Worm (Caenorhabditis elegans) whole organism, L3 larva: ENCODE data around the gene F35F10.1.

Experiments
- ama-1 ChIP-seq: fragments of 150-350 bp; optimal IDR thresholded peaks from 2 replicates; lab custom pipeline; 2018
- ceh-16 ChIP-seq: sonication (generic microtip); optimal IDR thresholded peaks from 2 replicates; lab custom pipeline; 2017; ENCODE audit warnings: missing biosample characterization, missing genetic modification characterization
- ceh-28 ChIP-seq: fragments of 150-350 bp; optimal IDR thresholded peaks from 2 replicates; lab custom pipeline; 2014; ENCODE audit warnings: missing biosample characterization, missing genetic modification reagents, missing genetic modification characterization
- ceh-82 ChIP-seq: fragments of 150-350 bp; optimal IDR thresholded peaks from 2 replicates; lab custom pipeline; 2014; ENCODE audit warnings: missing biosample characterization, missing genetic modification characterization
- ceh-9 ChIP-seq: sonication (generic microtip); optimal IDR thresholded peaks from 2 replicates; lab custom pipeline; 2018; ENCODE audit warnings: missing biosample characterization, missing genetic modification characterization
- egl-27 ChIP-seq: sonication (generic microtip); optimal IDR thresholded peaks from 4 replicates; lab custom pipeline; 2017; ENCODE audit warnings: missing biosample characterization, missing genetic modification reagents, missing genetic modification characterization
- egl-5 ChIP-seq: fragments of 150-350 bp; optimal IDR thresholded peaks from 2 replicates; lab custom pipeline; 2017; ENCODE audit warnings: missing biosample characterization, missing genetic modification reagents, missing genetic modification characterization, inconsistent platforms
- elt-1 ChIP-seq: fragments of 150-350 bp; optimal IDR thresholded peaks from 2 replicates; lab custom pipeline; 2014; ENCODE audit warnings: missing biosample characterization, missing genetic modification characterization
- elt-3 ChIP-seq, 3 experiments: fragments of 150-350 bp in 1 of 3; sonication (generic microtip) in 2 of 3; optimal IDR thresholded peaks; 2 replicates in 2 of 3; 4 replicates in 1 of 3; lab custom pipeline; 2014 to 2017; ENCODE audit warnings: missing biosample characterization in 3 of 3, missing genetic modification characterization in 3 of 3
- eor-1 ChIP-seq, 2 experiments: fragments of 150-350 bp; optimal IDR thresholded peaks; 2 replicates each; lab custom pipeline; 2014 to 2018; ENCODE audit warnings: missing biosample characterization in 2 of 2, missing genetic modification characterization in 2 of 2
- fkh-10 ChIP-seq: sonication (generic microtip); optimal IDR thresholded peaks from 2 replicates; lab custom pipeline; 2017; ENCODE audit warnings: missing biosample characterization, missing genetic modification reagents, missing genetic modification characterization
- fos-1 ChIP-seq: fragments of 150-350 bp; optimal IDR thresholded peaks from 2 replicates; lab custom pipeline; 2014; ENCODE audit warnings: missing biosample characterization, missing genetic modification characterization
- hmg-11 ChIP-seq: sonication (generic microtip); optimal IDR thresholded peaks from 2 replicates; lab custom pipeline; 2016; ENCODE audit warnings: missing genetic modification characterization, missing compliant biosample characterization
- jun-1 ChIP-seq: fragments of 150-350 bp; optimal IDR thresholded peaks from 2 replicates; lab custom pipeline; 2014; ENCODE audit warnings: missing biosample characterization, missing genetic modification reagents, missing genetic modification characterization
- lin-39 ChIP-seq: fragments of 150-350 bp; optimal IDR thresholded peaks from 2 replicates; lab custom pipeline; 2018; ENCODE audit warnings: missing biosample characterization, missing genetic modification reagents, missing genetic modification characterization
- lsy-12 ChIP-seq: sonication (generic microtip); optimal IDR thresholded peaks from 2 replicates; lab custom pipeline; 2016; ENCODE audit warnings: mild to moderate bottlenecking, missing genetic modification characterization, missing compliant biosample characterization
- nfya-1 ChIP-seq: sonication (generic microtip); optimal IDR thresholded peaks from 2 replicates; lab custom pipeline; 2017; ENCODE audit warnings: missing genetic modification characterization, mild to moderate bottlenecking, missing compliant biosample characterization, antibody characterized with exemption, moderate library complexity; ENCODE audit not compliant: insufficient read depth
- nhr-11 ChIP-seq: fragments of 150-350 bp; optimal IDR thresholded peaks from 2 replicates; lab custom pipeline; 2014; ENCODE audit warnings: missing biosample characterization, missing genetic modification characterization
- nhr-12 ChIP-seq: fragments of 150-350 bp; optimal IDR thresholded peaks from 2 replicates; lab custom pipeline; 2014; ENCODE audit warnings: missing biosample characterization, missing genetic modification characterization
- nhr-23 ChIP-seq: fragments of 150-350 bp; optimal IDR thresholded peaks from 2 replicates; lab custom pipeline; 2014; ENCODE audit warnings: missing biosample characterization, missing genetic modification reagents, missing genetic modification characterization
- nhr-237 ChIP-seq: fragments of 150-350 bp; optimal IDR thresholded peaks from 2 replicates; lab custom pipeline; 2014; ENCODE audit warnings: missing biosample characterization, missing genetic modification characterization
- nhr-25 ChIP-seq: sonication (generic microtip); optimal IDR thresholded peaks from 2 replicates; lab custom pipeline; 2017; ENCODE audit warnings: missing biosample characterization, missing genetic modification characterization
- nhr-28 ChIP-seq: fragments of 150-350 bp; optimal IDR thresholded peaks from 2 replicates; lab custom pipeline; 2014; ENCODE audit warnings: missing biosample characterization, missing genetic modification characterization
- nhr-43 ChIP-seq: sonication (generic microtip); optimal IDR thresholded peaks from 2 replicates; lab custom pipeline; 2016; ENCODE audit warnings: mild to moderate bottlenecking, missing genetic modification characterization, missing compliant biosample characterization; ENCODE audit not compliant: poor library complexity, severe bottlenecking
- nhr-76 ChIP-seq: fragments of 150-350 bp; sonication (generic microtip); optimal IDR thresholded peaks from 5 replicates; lab custom pipeline; 2014; ENCODE audit warnings: missing biosample characterization, missing genetic modification characterization
- pha-4 ChIP-seq: fragments of 150-350 bp; optimal IDR thresholded peaks from 2 replicates; lab custom pipeline; 2014; ENCODE audit warnings: missing biosample characterization, missing genetic modification reagents, missing genetic modification characterization
- pqm-1 ChIP-seq: fragments of 150-350 bp; optimal IDR thresholded peaks from 2 replicates; lab custom pipeline; 2017; ENCODE audit warnings: missing biosample characterization, missing genetic modification characterization, inconsistent platforms
- sea-2 ChIP-seq: fragments of 150-350 bp; sonication (generic microtip); optimal IDR thresholded peaks from 4 replicates; lab custom pipeline; 2014; ENCODE audit warnings: missing biosample characterization, missing genetic modification reagents, missing genetic modification characterization
- skn-1 ChIP-seq: fragments of 150-350 bp; optimal IDR thresholded peaks from 2 replicates; lab custom pipeline; 2014; ENCODE audit warnings: missing biosample characterization, missing genetic modification characterization
- snpc-4 ChIP-seq: fragments of 150-350 bp; optimal IDR thresholded peaks from 2 replicates; lab custom pipeline; 2014; ENCODE audit warnings: missing biosample characterization, missing genetic modification characterization
- tbx-2 ChIP-seq: sonication (generic microtip); optimal IDR thresholded peaks from 2 replicates; lab custom pipeline; 2016; ENCODE audit warnings: mild to moderate bottlenecking, missing genetic modification characterization, missing compliant biosample characterization
- unc-39 ChIP-seq: sonication (generic microtip); optimal IDR thresholded peaks from 4 replicates; lab custom pipeline; 2017; ENCODE audit warnings: missing biosample characterization, missing genetic modification characterization
- unc-62 ChIP-seq: fragments of 150-350 bp; sonication (generic microtip); optimal IDR thresholded peaks from 4 replicates; lab custom pipeline; 2014; ENCODE audit warnings: missing biosample characterization, missing genetic modification reagents, missing genetic modification characterization
- zag-1 ChIP-seq: fragments of 150-350 bp; optimal IDR thresholded peaks from 2 replicates; lab custom pipeline; 2014; ENCODE audit warnings: missing biosample characterization, missing genetic modification characterization
- ztf-11 ChIP-seq: fragments of 150-350 bp; optimal IDR thresholded peaks from 2 replicates; lab custom pipeline; 2014; ENCODE audit warnings: missing biosample characterization, missing genetic modification characterization

Gene F35F10.1

ce11 chrV:3288134-3288533, 28.0 kb upstream of the F35F10.1 start:
- TF ChIP-seq jun-1 (no peak), lin-39 (tag; lab: Kevin White, UChicago) (no peak), ceh-9 (tag; lab: Kevin White, UChicago) (no peak), ama-1 (lab: Kevin White, UChicago) (no peak), nfya-1 (no peak), nhr-76 (tag; lab: Kevin White, UChicago) (no peak), nhr-11 (tag; lab: Kevin White, UChicago) (no peak), elt-3 (tag; optimal IDR thresholded peaks at IDR 0.05; lab: Kevin White, UChicago) (no peak), pha-4 (tag; lab: Kevin White, UChicago) (no peak), nhr-12 (no peak), nhr-28 (tag; lab: Kevin White, UChicago) (no peak), ztf-11 (no peak), elt-1 (tag; lab: Kevin White, UChicago) (no peak)

ce11 chrV:3289267-3289666, 26.8 kb upstream of the F35F10.1 start, which contains the start of gene F35F10.6:
F35F10.6 (minus strand) TSS chrV:3289367.
- TF ChIP-seq elt-1 (tag; lab: Kevin White, UChicago) (no peak), egl-27 (tag; lab: Kevin White, UChicago) (no peak), elt-3 (tag; optimal IDR thresholded peaks at IDR 0.05; lab: Kevin White, UChicago) (no peak), lin-39 (tag; lab: Kevin White, UChicago) (no peak)
- TF ChIP-seq, all 47 proteins: peak for 0

DNA sequence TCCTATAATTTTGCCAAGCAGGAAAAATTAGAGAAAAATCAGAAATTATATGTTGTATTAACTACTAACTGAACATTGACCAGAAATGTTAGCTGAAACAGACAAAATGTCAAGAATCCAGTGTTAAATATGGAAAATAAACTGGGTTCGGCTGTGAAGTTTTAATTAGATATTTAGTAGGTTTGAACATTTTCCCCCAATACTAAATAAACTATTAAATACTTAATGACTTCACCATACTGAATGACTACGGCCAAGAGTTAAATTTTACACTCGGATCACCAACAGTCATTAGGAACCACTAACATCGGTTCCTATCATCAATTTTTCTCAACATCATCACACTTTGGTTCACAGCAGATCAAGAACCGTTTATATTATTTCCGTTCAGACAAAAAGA, 20.7 kb upstream of the F35F10.1 start:
- TF ChIP-seq fkh-10 (no peak), unc-62 (no peak)

- no peak for TF ChIP-seq fos-1 (tag; lab: Kevin White, UChicago)
- no peak for TF ChIP-seq pqm-1 (tag; lab: Kevin White, UChicago)
- no peak for TF ChIP-seq unc-62
- TF ChIP-seq nhr-23 (tag; lab: Kevin White, UChicago), result no peak
- TF ChIP-seq zag-1 (tag; lab: Kevin White, UChicago), result no peak
- TF ChIP-seq elt-1 (tag; lab: Kevin White, UChicago), result no peak
- TF ChIP-seq nhr-43 (tag; lab: Kevin White, UChicago), result no peak
- no peak for TF ChIP-seq egl-5 (tag; lab: Kevin White, UChicago)
- no peak for TF ChIP-seq ceh-82
- TF ChIP-seq fkh-10, result no peak
- TF ChIP-seq unc-39 (tag; lab: Kevin White, UChicago), result no peak
- TF ChIP-seq snpc-4 (tag; lab: Kevin White, UChicago), result no peak
Measured at ce11 chrV:3297764-3298163, 18.3 kb upstream of the F35F10.1 start, which contains the start of gene srx-122. srx-122 (minus strand) TSS chrV:3297864.

DNA sequence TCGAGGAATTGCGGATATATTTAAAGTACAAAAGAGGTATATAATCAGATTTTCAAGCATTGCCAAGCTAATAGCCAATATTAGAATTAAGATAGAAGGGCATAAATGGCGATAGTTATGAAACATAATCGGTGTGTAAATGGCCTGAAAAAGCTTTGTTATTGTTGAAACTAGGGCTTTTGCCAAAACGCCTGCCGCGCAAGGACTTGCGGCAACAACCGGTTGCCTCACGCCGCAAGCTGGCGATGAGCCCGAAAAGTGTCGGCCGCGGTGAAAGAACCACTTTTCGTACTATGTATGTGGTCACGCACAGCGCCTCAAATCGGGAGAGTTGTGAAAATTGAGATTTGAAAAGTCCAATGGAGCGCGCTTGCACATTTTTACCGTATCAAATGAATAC, 16.7 kb upstream of the F35F10.1 start:
- TF ChIP-seq tbx-2 (tag; lab: Kevin White, UChicago), result no peak
- no peak for TF ChIP-seq ceh-9 (tag; lab: Kevin White, UChicago)
- TF ChIP-seq nhr-25 (tag; lab: Kevin White, UChicago), result no peak
- TF ChIP-seq ceh-28 (tag; lab: Kevin White, UChicago), result no peak
- no peak for TF ChIP-seq ztf-11
- no peak for TF ChIP-seq elt-1 (tag; lab: Kevin White, UChicago)
- TF ChIP-seq ceh-16 (tag; lab: Kevin White, UChicago), result no peak
- no peak for TF ChIP-seq skn-1 (tag; lab: Kevin White, UChicago)
- TF ChIP-seq nfya-1, result no peak
- no peak for TF ChIP-seq nhr-237 (tag; lab: Kevin White, UChicago)
- no peak for TF ChIP-seq egl-5 (tag; lab: Kevin White, UChicago)
- TF ChIP-seq ceh-82, result no peak
- TF ChIP-seq lin-39 (tag; lab: Kevin White, UChicago), result no peak
- no peak for TF ChIP-seq eor-1 (tag; optimal IDR thresholded peaks at IDR 0.05; lab: Kevin White, UChicago)
- no peak for TF ChIP-seq unc-62
- no peak for TF ChIP-seq lsy-12 (tag; lab: Kevin White, UChicago)
- no peak for TF ChIP-seq pqm-1 (tag; lab: Kevin White, UChicago)
- TF ChIP-seq unc-39 (tag; lab: Kevin White, UChicago), result no peak
- no peak for TF ChIP-seq hmg-11
- no peak for TF ChIP-seq sea-2 (GFP tag; lab: Kevin White, UChicago)
- TF ChIP-seq, all 47 proteins: peak for 0
